Fruit fly (Drosophila melanogaster): ENCODE data around the gene gammaSnap2.

gammaSnap2 gene

dm6 chr3R:10100498-10101196, 20.6 kb downstream of the gammaSnap2 start (continued):
- no peak for TF ChIP-seq CG9215 (GFP tag; IDR thresholded peaks at IDR 0.05)
- TF ChIP-seq H15 (GFP tag; IDR thresholded peaks at IDR 0.05), result 0 out of 3 replicates have a peak, but pooled peaks have one; percentile 53
- no peak for TF ChIP-seq CG14710 (tag; optimal IDR thresholded peaks at IDR 0.05)
- 0 out of 3 replicates have a peak, but pooled peaks have one; percentile 55 for TF ChIP-seq zfh1 (GFP tag; IDR thresholded peaks at IDR 0.05)
- TF ChIP-seq nerfin-2 (GFP tag; IDR thresholded peaks at IDR 0.05; ENCODE audit: partially characterized antibody), result peak; percentile 29; the same call in 1 of the 2 replicates
- TF ChIP-seq CrebB (tag; optimal IDR thresholded peaks at IDR 0.05), result peak; percentile 3
- TF ChIP-seq lilli (GFP tag; optimal IDR thresholded peaks at IDR 0.05), result no peak
- no peak for TF ChIP-seq CG7745 (tag; optimal IDR thresholded peaks at IDR 0.05)
- no peak for TF ChIP-seq sc (optimal IDR thresholded peaks at IDR 0.05)
- no peak for TF ChIP-seq sc (GFP tag; optimal IDR thresholded peaks at IDR 0.05)
- no peak for TF ChIP-seq da (GFP tag; optimal IDR thresholded peaks at IDR 0.05)
- TF ChIP-seq gsb (GFP tag; IDR thresholded peaks at IDR 0.05), result no peak
- TF ChIP-seq CG43689 (GFP tag; IDR thresholded peaks at IDR 0.05), result no peak
- TF ChIP-seq Atf3 (GFP tag; optimal IDR thresholded peaks at IDR 0.05), result no peak
- no peak for TF ChIP-seq CG32767 (GFP tag; IDR thresholded peaks at IDR 0.05)
- no peak for TF ChIP-seq usp (GFP tag; optimal IDR thresholded peaks at IDR 0.05)
- no peak for TF ChIP-seq gcm2 (GFP tag; optimal IDR thresholded peaks at IDR 0.05)
- TF ChIP-seq bowl (GFP tag; IDR thresholded peaks at IDR 0.05), result 0 out of 2 replicates have a peak, but pooled peaks have one; percentile 58
- TF ChIP-seq CG17912 (GFP tag; optimal IDR thresholded peaks at IDR 0.05), result peak; percentile 45
- TF ChIP-seq CG4617 (GFP tag; optimal IDR thresholded peaks at IDR 0.05; ENCODE audit: borderline replicate concordance), result no peak
- TF ChIP-seq ase (GFP tag; IDR thresholded peaks at IDR 0.05), result peak; percentile 45; the same call in 1 of the 3 replicates
- TF ChIP-seq CG9797 (GFP tag; optimal IDR thresholded peaks at IDR 0.05), result no peak
- TF ChIP-seq Lim3 (GFP tag; IDR thresholded peaks at IDR 0.05), result no peak
- TF ChIP-seq CG9876 (GFP tag; optimal IDR thresholded peaks at IDR 0.05), result no peak
- no peak for TF ChIP-seq jigr1 (GFP tag; IDR thresholded peaks at IDR 0.05)
- TF ChIP-seq B-H1 (GFP tag; IDR thresholded peaks at IDR 0.05), result 0 out of 3 replicates have a peak, but pooled peaks have one; percentile 26
- no peak for TF ChIP-seq Doc2 (GFP tag; IDR thresholded peaks at IDR 0.05)
- TF ChIP-seq CG4282 (GFP tag; optimal IDR thresholded peaks at IDR 0.05), result no peak
- TF ChIP-seq Neu2 (GFP tag; optimal IDR thresholded peaks at IDR 0.05; ENCODE audit: borderline replicate concordance), result no peak
- no peak for TF ChIP-seq Poxn (GFP tag; IDR thresholded peaks at IDR 0.05)
- TF ChIP-seq CG13624 (GFP tag; optimal IDR thresholded peaks at IDR 0.05), result peak; percentile 18
- peak; percentile 6 for TF ChIP-seq PHDP (tag; optimal IDR thresholded peaks at IDR 0.05)
- TF ChIP-seq CG4707 (GFP tag; optimal IDR thresholded peaks at IDR 0.05), result no peak
- TF ChIP-seq vnd (GFP tag; IDR thresholded peaks at IDR 0.05; ENCODE audit: partially characterized antibody), result no peak
- TF ChIP-seq Abd-B (GFP tag; optimal IDR thresholded peaks at IDR 0.05), result no peak
- 0 out of 2 replicates have a peak, but pooled peaks have one; percentile 59 for TF ChIP-seq chm (GFP tag; IDR thresholded peaks at IDR 0.05)
- no peak for TF ChIP-seq CG17568 (GFP tag; optimal IDR thresholded peaks at IDR 0.05)
- TF ChIP-seq Eip74EF (GFP tag; optimal IDR thresholded peaks at IDR 0.05), result no peak
- TF ChIP-seq hb (GFP tag; IDR thresholded peaks at IDR 0.05; ENCODE audit: partially characterized antibody), result no peak
- TF ChIP-seq fu2 (GFP tag; optimal IDR thresholded peaks at IDR 0.05), result no peak
- no peak for TF ChIP-seq CG15073 (GFP tag; optimal IDR thresholded peaks at IDR 0.05)
- no peak for TF ChIP-seq sna (GFP tag; IDR thresholded peaks at IDR 0.05; ENCODE audit: partially characterized antibody)
- no peak for TF ChIP-seq CG15011 (GFP tag; optimal IDR thresholded peaks at IDR 0.05)
- no peak for TF ChIP-seq cad (GFP tag; optimal IDR thresholded peaks at IDR 0.05)
- peak; percentile 16 for TF ChIP-seq Max (GFP tag; optimal IDR thresholded peaks at IDR 0.05)
- TF ChIP-seq kah (GFP tag; optimal IDR thresholded peaks at IDR 0.05), result no peak
- TF ChIP-seq CG4820 (GFP tag; optimal IDR thresholded peaks at IDR 0.05), result peak; percentile 8
- TF ChIP-seq lov (optimal IDR thresholded peaks at IDR 0.05), result no peak
- no peak for TF ChIP-seq lov (GFP tag; IDR thresholded peaks at IDR 0.05)
- TF ChIP-seq gro (GFP tag; optimal IDR thresholded peaks at IDR 0.05), result peak; percentile 60
- TF ChIP-seq Ada2b (GFP tag; IDR thresholded peaks at IDR 0.05), result no peak

All from whole organism, embryonic.